Fruit fly (Drosophila melanogaster) S2 (cell line): ENCODE data around the gene Daao2.

Experiments used
- CG8478 ChIP-seq: fragments of >200 bp; optimal IDR thresholded peaks from 2 replicates; lab custom pipeline; 2018
- CTCF ChIP-seq, 2 experiments: fragments of >200 bp; optimal IDR thresholded peaks; 2 replicates each; lab custom pipeline; 2018

DNA sequence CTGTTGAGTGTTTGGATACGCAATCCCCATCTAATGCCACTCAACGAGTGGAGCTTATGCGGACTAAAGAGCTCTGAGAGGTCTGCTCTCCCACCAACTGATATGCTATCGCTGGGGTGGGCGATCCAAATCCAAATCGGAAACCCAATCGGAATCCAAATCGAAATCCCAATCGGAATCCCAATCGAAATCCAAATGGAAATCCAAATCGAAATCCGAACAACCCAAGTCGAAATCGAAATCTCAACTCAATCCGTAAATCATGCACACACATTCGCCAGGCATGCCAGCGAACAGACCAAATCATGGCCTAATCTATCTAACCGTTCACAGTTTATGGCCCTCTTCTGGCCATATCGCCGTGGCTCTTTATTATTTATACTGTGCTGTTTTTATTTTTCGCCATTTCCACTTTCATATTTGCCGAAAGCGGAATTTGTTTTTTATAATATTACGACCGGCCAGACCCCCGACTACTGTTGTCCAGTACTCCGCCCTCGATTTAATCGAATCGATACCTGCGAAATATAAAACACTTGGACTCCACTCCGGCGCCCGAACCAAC is 24.8 kb downstream of the Daao2 start:
- TF ChIP-seq CTCF (optimal IDR thresholded peaks at IDR 0.05; lab: Kevin White, UChicago) (no peak), CG8478 (lab: Kevin White, UChicago) (no peak)
